Worm (Caenorhabditis elegans): ENCODE data around the gene R04F11.5.

Gene R04F11.5

ce11 chrV:12269272-12269767, 48.5 kb downstream of the R04F11.5 start, which contains the start of gene twk-24:
twk-24 (minus strand) TSS chrV:12269322.
- TF ChIP-seq egl-27 (tag; optimal IDR thresholded peaks at IDR 0.05) (no peak), elt-2 (tag; optimal IDR thresholded peaks at IDR 0.05) (no peak), aha-1 (tag; optimal IDR thresholded peaks at IDR 0.05) (no peak), rnt-1 (tag; optimal IDR thresholded peaks at IDR 0.05) (peak; percentile 51), Y116A8C.19 (tag; optimal IDR thresholded peaks at IDR 0.05; ENCODE audit: borderline replicate concordance) (no peak), fkh-4 (tag; optimal IDR thresholded peaks at IDR 0.05; ENCODE audit: borderline replicate concordance) (no peak), egl-13 (tag; optimal IDR thresholded peaks at IDR 0.05) (no peak), nhr-20 (tag; optimal IDR thresholded peaks at IDR 0.05) (no peak), F16B12.6 (tag; optimal IDR thresholded peaks at IDR 0.05) (no peak), nhr-71 (tag; optimal IDR thresholded peaks at IDR 0.05) (peak; percentile 43), tbx-2 (tag; optimal IDR thresholded peaks at IDR 0.05) (no peak), mep-1 (tag; optimal IDR thresholded peaks at IDR 0.05) (peak; percentile 8), hpl-2 (GFP tag; optimal IDR thresholded peaks at IDR 0.05) (no peak), fkh-8 (tag; optimal IDR thresholded peaks at IDR 0.05) (no peak), lin-14 (GFP tag; optimal IDR thresholded peaks at IDR 0.05) (peak; percentile 72), unc-130 (tag; optimal IDR thresholded peaks at IDR 0.05) (peak; percentile 14), nhr-76 (tag; optimal IDR thresholded peaks at IDR 0.05) (no peak), vab-15 (tag; optimal IDR thresholded peaks at IDR 0.05) (no peak), efl-1 (optimal IDR thresholded peaks at IDR 0.05) (peak in 1 of 2 experiments; percentile 0), efl-1 (GFP tag; optimal IDR thresholded peaks at IDR 0.05 in 1 of 2) (no peak)
